Fruit fly (Drosophila melanogaster) whole organism, prepupa: ENCODE data around the gene GstD1.

Source experiments
- CG11762 ChIP-seq: fragments of 200-800 bp; sonication (Bioruptor generic); optimal IDR thresholded peaks from 3 replicates; lab custom pipeline; 2016; ENCODE audit warnings: missing biosample characterization, missing genetic modification characterization; ENCODE audit not compliant: insufficient read depth
- CG34406 ChIP-seq: fragments of 200-800 bp; sonication (Bioruptor generic); optimal IDR thresholded peaks from 3 replicates; lab custom pipeline; 2016; ENCODE audit warnings: missing biosample characterization, missing genetic modification characterization
- CG4318 ChIP-seq: fragments of 200-800 bp; sonication (Bioruptor generic); optimal IDR thresholded peaks from 3 replicates; lab custom pipeline; 2017; ENCODE audit warnings: missing biosample characterization, mild to moderate bottlenecking, missing genetic modification characterization
- CG6808 ChIP-seq: fragments of 200-800 bp; sonication (Bioruptor generic); optimal IDR thresholded peaks from 3 replicates; lab custom pipeline; 2017; ENCODE audit warnings: missing biosample characterization, missing genetic modification characterization, mild to moderate bottlenecking, moderate library complexity, missing genetic modification reagents
- CG9139 ChIP-seq: fragments of 200-800 bp; sonication (Bioruptor generic); optimal IDR thresholded peaks from 3 replicates; lab custom pipeline; 2017; ENCODE audit warnings: missing biosample characterization, mild to moderate bottlenecking, missing genetic modification characterization
- Eip75B ChIP-seq: fragments of 200-800 bp; sonication (Bioruptor generic); optimal IDR thresholded peaks from 3 replicates; lab custom pipeline; 2016; ENCODE audit warnings: missing biosample characterization, missing genetic modification characterization
- Hr39 ChIP-seq: fragments of 200-800 bp; sonication (Bioruptor generic); optimal IDR thresholded peaks from 2 replicates; lab custom pipeline; 2016; ENCODE audit warnings: missing biosample characterization, missing genetic modification characterization
- OdsH ChIP-seq: fragments of 200-800 bp; sonication (Bioruptor generic); optimal IDR thresholded peaks from 3 replicates; lab custom pipeline; 2016; ENCODE audit warnings: missing biosample characterization, missing genetic modification characterization
- Sox102F ChIP-seq: fragments of 200-800 bp; sonication (Bioruptor generic); optimal IDR thresholded peaks from 2 replicates; lab custom pipeline; 2016; ENCODE audit warnings: missing biosample characterization, mild to moderate bottlenecking, missing genetic modification characterization
- achi ChIP-seq: fragments of 200-800 bp; sonication (Bioruptor generic); optimal IDR thresholded peaks from 3 replicates; lab custom pipeline; 2016; ENCODE audit warnings: missing biosample characterization, missing genetic modification characterization
- dsx ChIP-seq: fragments of 200-800 bp; optimal IDR thresholded peaks from 3 replicates; lab custom pipeline; 2019; ENCODE audit warnings: missing biosample characterization, mild to moderate bottlenecking, missing genetic modification characterization, moderate library complexity; ENCODE audit not compliant: poor library complexity, severe bottlenecking
- eg ChIP-seq: fragments of 200-800 bp; sonication (Bioruptor generic); IDR thresholded peaks from 3 replicates; pipeline ENCODE4 v1.3.6; 2022; ENCODE audit warnings: missing biosample characterization, missing genetic modification characterization
- esn ChIP-seq: fragments of 200-800 bp; sonication (Bioruptor generic); optimal IDR thresholded peaks from 2 replicates; lab custom pipeline; 2016; ENCODE audit warnings: missing biosample characterization, mild to moderate bottlenecking, missing genetic modification characterization, moderate library complexity
- fkh ChIP-seq: fragments of 200-800 bp; sonication (Bioruptor generic); optimal IDR thresholded peaks from 3 replicates; lab custom pipeline; 2017; ENCODE audit warnings: missing biosample characterization, mild to moderate bottlenecking, missing genetic modification characterization, moderate library complexity

DNA sequence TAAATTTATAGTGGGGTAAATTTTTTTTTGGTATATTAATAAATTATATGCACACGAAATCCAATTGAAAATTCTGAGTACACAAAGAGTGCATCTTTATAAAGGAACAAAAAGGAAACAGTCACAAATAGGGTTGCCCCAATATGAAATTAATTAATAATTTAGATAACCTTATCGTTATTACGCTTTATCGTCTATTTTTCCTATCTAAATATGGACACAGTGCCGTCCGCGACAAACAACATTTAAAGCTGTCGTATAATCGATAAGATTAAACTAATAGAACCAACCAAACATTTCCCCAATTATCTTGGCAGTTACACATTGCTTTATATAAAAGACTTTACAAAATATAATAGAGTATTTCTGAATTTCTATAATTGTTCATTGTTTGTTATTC lies 29.0 kb upstream of the GstD1 start:
- TF ChIP-seq eg (GFP tag; lab: Robert Waterston, UW) (no peak), CG11762 (GFP tag; lab: Kevin White, UChicago) (no peak), Eip75B (GFP tag; lab: Kevin White, UChicago) (no peak), OdsH (no peak), CG4318 (GFP tag; lab: Kevin White, UChicago) (no peak), CG9139 (GFP tag; lab: Kevin White, UChicago) (no peak), Sox102F (GFP tag; lab: Kevin White, UChicago) (no peak), Hr39 (GFP tag; lab: Kevin White, UChicago) (no peak), esn (no peak), CG6808 (GFP tag; lab: Kevin White, UChicago) (no peak), achi (GFP tag; lab: Kevin White, UChicago) (no peak), fkh (GFP tag; lab: Kevin White, UChicago) (no peak), dsx (GFP tag; lab: Kevin White, UChicago) (no peak), CG34406 (GFP tag; lab: Kevin White, UChicago) (no peak)
